Worm (Caenorhabditis elegans) whole organism, early embryonic: ENCODE results near the gene cyk-1.

ENCODE experiments used
- B0310.2 ChIP-seq: sonication (generic microtip); optimal IDR thresholded peaks from 2 replicates; lab custom pipeline; 2016; ENCODE audit warnings: mild to moderate bottlenecking, missing genetic modification characterization, missing compliant biosample characterization
- F13C5.2 ChIP-seq: sonication (generic microtip); optimal IDR thresholded peaks from 2 replicates; lab custom pipeline; 2017; ENCODE audit warnings: mild to moderate bottlenecking, missing genetic modification characterization, inconsistent platforms, missing compliant biosample characterization
- aly-1 ChIP-seq: sonication (generic microtip); optimal IDR thresholded peaks from 2 replicates; lab custom pipeline; 2016; ENCODE audit warnings: missing genetic modification characterization, missing compliant biosample characterization
- ama-1 ChIP-seq: fragments of 150-350 bp; optimal IDR thresholded peaks from 2 replicates; lab custom pipeline; 2014
- ceh-13 ChIP-seq: fragments of 200-800 bp; sonication (Bioruptor generic); optimal IDR thresholded peaks from 2 replicates; lab custom pipeline; 2018; ENCODE audit warnings: mild to moderate bottlenecking, missing genetic modification characterization, missing compliant biosample characterization
- ceh-36 ChIP-seq: sonication (generic microtip); optimal IDR thresholded peaks from 2 replicates; lab custom pipeline; 2016; ENCODE audit warnings: missing genetic modification characterization, inconsistent platforms, missing compliant biosample characterization
- ets-7 ChIP-seq: sonication (generic microtip); optimal IDR thresholded peaks from 2 replicates; lab custom pipeline; 2016; ENCODE audit warnings: missing genotype, missing genetic modification characterization, missing compliant biosample characterization
- flt-1 ChIP-seq: fragments of 200-800 bp; sonication (Bioruptor generic); IDR thresholded peaks from 2 replicates; pipeline ENCODE4 v1.3.6; 2022; ENCODE audit warnings: missing genetic modification characterization, missing compliant biosample characterization
- hmbx-1 ChIP-seq: sonication (generic microtip); optimal IDR thresholded peaks from 2 replicates; lab custom pipeline; 2016; ENCODE audit warnings: mild to moderate bottlenecking, missing genetic modification characterization, missing compliant biosample characterization
- hmg-4 ChIP-seq: fragments of 200-800 bp; sonication (Bioruptor generic); optimal IDR thresholded peaks from 2 replicates; lab custom pipeline; 2018; ENCODE audit warnings: mild to moderate bottlenecking, missing genetic modification characterization, missing compliant biosample characterization
- hnd-1 ChIP-seq: sonication (generic microtip); optimal IDR thresholded peaks from 2 replicates; lab custom pipeline; 2016; ENCODE audit warnings: missing genetic modification characterization, missing compliant biosample characterization
- pes-1 ChIP-seq: fragments of 200-800 bp; sonication (Bioruptor generic); IDR thresholded peaks from 2 replicates; pipeline ENCODE4 v1.3.6; 2022; ENCODE audit warnings: missing genetic modification reagents, missing genetic modification characterization, missing compliant biosample characterization
- scrt-1 ChIP-seq: fragments of 200-800 bp; sonication (Bioruptor generic); IDR thresholded peaks from 2 replicates; pipeline ENCODE4 v1.3.6; 2022; ENCODE audit warnings: missing genetic modification characterization, missing compliant biosample characterization
- sea-1 ChIP-seq: fragments of 200-800 bp; sonication (Bioruptor generic); conservative IDR thresholded peaks from 2 replicates; pipeline ENCODE4 v1.3.6; 2022; ENCODE audit warnings: missing genetic modification characterization, missing compliant biosample characterization
- tbx-11 ChIP-seq: fragments of 200-800 bp; sonication (Bioruptor generic); IDR thresholded peaks from 2 replicates; pipeline ENCODE4 v1.3.6; 2022; ENCODE audit warnings: missing genetic modification characterization, missing compliant biosample characterization
- tbx-37 ChIP-seq: fragments of 200-800 bp; sonication (Bioruptor generic); conservative IDR thresholded peaks from 2 replicates; pipeline ENCODE4 v1.3.6; 2022; ENCODE audit warnings: missing genetic modification reagents, missing genetic modification characterization, missing compliant biosample characterization
- tra-4 ChIP-seq: sonication (generic microtip); optimal IDR thresholded peaks from 2 replicates; lab custom pipeline; 2017; ENCODE audit warnings: missing genetic modification characterization, missing compliant biosample characterization

cyk-1 gene

DNA sequence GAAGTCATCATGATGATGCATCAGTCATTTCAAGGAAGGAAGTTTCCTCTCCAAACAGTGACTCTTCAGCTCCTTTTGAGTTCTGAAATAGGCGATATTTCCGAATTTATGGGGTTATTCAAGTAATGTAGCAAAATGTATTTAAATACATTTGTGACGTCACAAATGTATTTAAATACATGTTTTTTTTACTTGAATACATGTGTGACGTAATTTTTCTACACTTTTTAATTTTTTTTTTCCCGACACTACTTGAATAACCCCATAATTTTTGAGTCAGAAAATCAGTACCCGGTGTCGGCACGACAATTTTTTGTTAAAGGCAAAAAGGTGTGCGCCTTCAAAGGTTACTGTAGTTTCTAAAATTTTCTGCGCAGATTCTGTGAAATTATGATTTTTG is 54.1 kb downstream of the cyk-1 start:
- TF ChIP-seq tbx-11 (no peak), pes-1 (GFP tag; lab: Robert Waterston, UW) (no peak), scrt-1 (GFP tag; lab: Robert Waterston, UW) (no peak), F13C5.2 (tag; lab: Kevin White, UChicago) (no peak), flt-1 (GFP tag; lab: Robert Waterston, UW) (no peak), ceh-13 (GFP tag; lab: Kevin White, UChicago) (no peak), ceh-36 (no peak), ets-7 (tag; lab: Kevin White, UChicago) (no peak), sea-1 (GFP tag; lab: Robert Waterston, UW) (no peak), hmbx-1 (tag; lab: Kevin White, UChicago) (no peak), aly-1 (tag; lab: Kevin White, UChicago) (no peak), tbx-37 (GFP tag; lab: Robert Waterston, UW) (no peak), ama-1 (lab: Kevin White, UChicago) (no peak), hmg-4 (GFP tag; lab: Kevin White, UChicago) (no peak), tra-4 (no peak), hnd-1 (tag; lab: Kevin White, UChicago) (no peak), B0310.2 (tag; lab: Kevin White, UChicago) (no peak)

DNA sequence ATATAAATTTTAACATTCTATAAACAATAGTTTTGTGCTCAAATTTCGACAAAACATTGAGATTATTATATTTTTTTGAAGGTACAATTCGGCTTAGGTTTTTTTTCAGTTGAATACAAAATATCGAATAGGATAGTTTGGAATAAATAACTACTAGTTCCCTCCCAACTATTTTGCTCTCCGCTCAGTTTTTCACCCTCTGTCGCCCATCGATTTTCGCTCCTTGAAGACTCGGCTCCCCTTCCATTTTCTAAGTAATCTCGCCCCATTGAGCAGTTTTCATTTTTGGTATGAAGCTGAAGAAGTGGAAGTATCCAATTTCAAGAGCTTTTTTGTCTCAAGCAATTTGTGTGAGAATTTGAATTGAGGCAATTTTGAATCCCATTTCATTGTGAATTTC is 55.3 kb downstream of the cyk-1 start, which contains the start of gene F31E3.2:
Gene F31E3.2, plus strand, starts transcription at position 301 of the 400 bp plus-strand sequence.
- TF ChIP-seq sea-1 (GFP tag; lab: Robert Waterston, UW) = no peak
- no peak for TF ChIP-seq tra-4
- TF ChIP-seq hnd-1 (tag; lab: Kevin White, UChicago) = no peak
- TF ChIP-seq ama-1 (lab: Kevin White, UChicago) = no peak
- TF ChIP-seq hmbx-1 (tag; lab: Kevin White, UChicago) = no peak
- no peak for TF ChIP-seq ceh-13 (GFP tag; lab: Kevin White, UChicago)
- no peak for TF ChIP-seq ets-7 (tag; lab: Kevin White, UChicago)
- no peak for TF ChIP-seq F13C5.2 (tag; lab: Kevin White, UChicago)
- no peak for TF ChIP-seq flt-1 (GFP tag; lab: Robert Waterston, UW)
- TF ChIP-seq B0310.2 (tag; lab: Kevin White, UChicago) = no peak
